Fruit fly (Drosophila melanogaster): ENCODE measurements around the gene SMC6.

Gene SMC6

dm6 chr3R:24231914-24232313 is 38.7 kb upstream of the SMC6 start:
- TF ChIP-seq CG3032 (tag; optimal IDR thresholded peaks at IDR 0.05) (no peak), spab (GFP tag; optimal IDR thresholded peaks at IDR 0.05) (no peak)

dm6 chr3R:24231206-24231502 is 37.9 kb upstream of the SMC6 start:
- TF ChIP-seq salr (GFP tag; optimal IDR thresholded peaks at IDR 0.05) (no peak), Hr4 (GFP tag; optimal IDR thresholded peaks at IDR 0.05) (no peak), fkh (GFP tag; optimal IDR thresholded peaks at IDR 0.05) (peak; percentile 2), Eip78C (GFP tag) (peak; percentile 48), CG10669 (GFP tag; optimal IDR thresholded peaks at IDR 0.05) (no peak), CG15336 (GFP tag; IDR thresholded peaks at IDR 0.05) (no peak), CG6163 (GFP tag; IDR thresholded peaks at IDR 0.05) (peak; percentile 81)

- peak; percentile 48 for TF ChIP-seq CG11902 (GFP tag; optimal IDR thresholded peaks at IDR 0.05)
- 0 out of 2 replicates have a peak, but pooled peaks have one; percentile 11 for TF ChIP-seq CG15336 (GFP tag; IDR thresholded peaks at IDR 0.05)
- peak; percentile 76 for TF ChIP-seq CG9139 (GFP tag; optimal IDR thresholded peaks at IDR 0.05)
- no peak for TF ChIP-seq CG4318 (GFP tag; optimal IDR thresholded peaks at IDR 0.05)
- peak; percentile 23 for TF ChIP-seq CG1621 (tag; optimal IDR thresholded peaks at IDR 0.05)
- peak; percentile 81 for TF ChIP-seq cyc (GFP tag; optimal IDR thresholded peaks at IDR 0.05)
- TF ChIP-seq topi (GFP tag; optimal IDR thresholded peaks at IDR 0.05) = peak; percentile 77
- TF ChIP-seq CG6808 (GFP tag; optimal IDR thresholded peaks at IDR 0.05) = peak; percentile 25
- peak; percentile 14 for TF ChIP-seq spab (GFP tag; optimal IDR thresholded peaks at IDR 0.05)
- TF ChIP-seq vri (GFP tag; optimal IDR thresholded peaks at IDR 0.05) = no peak
- TF ChIP-seq fd59A (GFP tag; optimal IDR thresholded peaks at IDR 0.05) = peak; percentile 42
- no peak for TF ChIP-seq fd85E (GFP tag; optimal IDR thresholded peaks at IDR 0.05)
- TF ChIP-seq CG31627 (GFP tag; optimal IDR thresholded peaks at IDR 0.05) = peak; percentile 76
- TF ChIP-seq CG8319 (GFP tag; optimal IDR thresholded peaks at IDR 0.05) = peak; percentile 71
- TF ChIP-seq dac (GFP tag; optimal IDR thresholded peaks at IDR 0.05) = peak; percentile 33
- no peak for TF ChIP-seq pdm3 (GFP tag; optimal IDR thresholded peaks at IDR 0.05)
- TF ChIP-seq CG16779 (tag; optimal IDR thresholded peaks at IDR 0.05) = no peak
- TF ChIP-seq CG6792 (GFP tag; optimal IDR thresholded peaks at IDR 0.05) = peak; percentile 43
- no peak for TF ChIP-seq CG32006 (GFP tag; optimal IDR thresholded peaks at IDR 0.05)
- TF ChIP-seq CG6854 (GFP tag; optimal IDR thresholded peaks at IDR 0.05) = peak; percentile 88
- peak; percentile 72 for TF ChIP-seq OdsH (GFP tag; optimal IDR thresholded peaks at IDR 0.05)
- TF ChIP-seq CG7368 (GFP tag; optimal IDR thresholded peaks at IDR 0.05) = peak; percentile 51
- peak; percentile 86 for TF ChIP-seq fkh (GFP tag; optimal IDR thresholded peaks at IDR 0.05)
- TF ChIP-seq eg (GFP tag; IDR thresholded peaks at IDR 0.05) = peak; percentile 67; the same call in 2 of the 3 replicates
- no peak; the same call in 1 of the 2 replicates for TF ChIP-seq Gug (GFP tag; IDR thresholded peaks at IDR 0.05)
- TF ChIP-seq ss (GFP tag; optimal IDR thresholded peaks at IDR 0.05) = peak; percentile 5 to 67
- TF ChIP-seq CG34406 (GFP tag; optimal IDR thresholded peaks at IDR 0.05) = peak; percentile 74
- TF ChIP-seq Ets96B (tag; optimal IDR thresholded peaks at IDR 0.05) = peak; percentile 29
- peak; percentile 79 for TF ChIP-seq Eip75B (GFP tag; optimal IDR thresholded peaks at IDR 0.05)
- peak; percentile 79 for TF ChIP-seq Hr39 (GFP tag; optimal IDR thresholded peaks at IDR 0.05)
- TF ChIP-seq CG11762 (GFP tag; optimal IDR thresholded peaks at IDR 0.05; ENCODE audit: insufficient read depth) = peak; percentile 34
- TF ChIP-seq Hr38 (GFP tag; optimal IDR thresholded peaks at IDR 0.05) = no peak
- peak; percentile 81 for TF ChIP-seq CG3919 (GFP tag; optimal IDR thresholded peaks at IDR 0.05)
- peak; percentile 74 for TF ChIP-seq net (GFP tag; optimal IDR thresholded peaks at IDR 0.05)
- TF ChIP-seq Met (GFP tag; optimal IDR thresholded peaks at IDR 0.05) = peak; percentile 83
- peak; percentile 70 for TF ChIP-seq CG6163 (GFP tag; IDR thresholded peaks at IDR 0.05)
- peak; percentile 27; the same call in 1 of the 3 replicates for TF ChIP-seq CG8119 (GFP tag; IDR thresholded peaks at IDR 0.05)
- peak; percentile 86 for TF ChIP-seq esn (GFP tag; optimal IDR thresholded peaks at IDR 0.05)
- TF ChIP-seq acj6 (GFP tag; optimal IDR thresholded peaks at IDR 0.05) = peak; percentile 71
- TF ChIP-seq Smox (GFP tag; optimal IDR thresholded peaks at IDR 0.05) = no peak
- peak; percentile 64 for TF ChIP-seq CG8632 (GFP tag; optimal IDR thresholded peaks at IDR 0.05)
Observed at dm6 chr3R:24230423-24231205, 37.4 kb upstream of the SMC6 start, which contains the start of gene mask. Gene mask, plus strand, starts transcription at chr3R:24230562.
